Fruit fly (Drosophila melanogaster) Kc167 (cell line): ENCODE data around the gene CG10348.

Experiments used
- Myc ChIP-seq: fragments of >200 bp; optimal IDR thresholded peaks from 2 replicates; lab custom pipeline; 2017; ENCODE audit warnings: missing external identifiers
- Sin3A ChIP-seq: fragments of >200 bp; optimal IDR thresholded peaks from 2 replicates; lab custom pipeline; 2018; ENCODE audit warnings: missing external identifiers
- h ChIP-seq: fragments of >200 bp; optimal IDR thresholded peaks from 3 replicates; lab custom pipeline; 2018; ENCODE audit warnings: missing external identifiers
- insv ChIP-seq: fragments of >200 bp; optimal IDR thresholded peaks from 3 replicates; lab custom pipeline; 2018; ENCODE audit warnings: missing external identifiers
- psq ChIP-seq: fragments of >200 bp; optimal IDR thresholded peaks from 2 replicates; lab custom pipeline; 2017; ENCODE audit warnings: missing external identifiers
- ttk ChIP-seq: sonication (Bioruptor generic); optimal IDR thresholded peaks from 2 replicates; lab custom pipeline; 2017; ENCODE audit warnings: missing external identifiers

The CG10348 gene

DNA sequence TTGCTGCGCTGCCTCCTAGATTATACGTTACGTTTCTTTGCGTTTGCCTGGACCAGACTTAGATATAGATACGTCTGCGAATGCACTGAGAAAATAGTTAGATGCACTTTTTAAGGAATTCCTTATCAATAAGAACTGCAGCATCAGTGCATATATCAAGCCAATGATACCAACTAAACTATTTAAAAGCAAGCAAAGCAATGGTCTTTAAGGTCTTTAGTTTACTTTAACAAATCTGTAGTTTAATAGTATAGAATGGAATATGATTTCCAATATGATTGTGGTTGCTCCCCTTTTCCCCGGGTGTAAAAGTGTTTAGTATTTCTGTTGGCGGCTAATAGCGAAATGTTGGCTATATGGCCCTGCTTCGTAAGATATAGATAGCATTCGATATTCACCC lies 14.4 kb upstream of the CG10348 start:
- TF ChIP-seq Myc (lab: Kevin White, UChicago): no peak
- TF ChIP-seq insv (lab: Kevin White, UChicago): no peak
- TF ChIP-seq psq (lab: Kevin White, UChicago): no peak
- no peak for TF ChIP-seq Sin3A (lab: Kevin White, UChicago)
- no peak for TF ChIP-seq h (lab: Kevin White, UChicago)
- no peak for TF ChIP-seq ttk

DNA sequence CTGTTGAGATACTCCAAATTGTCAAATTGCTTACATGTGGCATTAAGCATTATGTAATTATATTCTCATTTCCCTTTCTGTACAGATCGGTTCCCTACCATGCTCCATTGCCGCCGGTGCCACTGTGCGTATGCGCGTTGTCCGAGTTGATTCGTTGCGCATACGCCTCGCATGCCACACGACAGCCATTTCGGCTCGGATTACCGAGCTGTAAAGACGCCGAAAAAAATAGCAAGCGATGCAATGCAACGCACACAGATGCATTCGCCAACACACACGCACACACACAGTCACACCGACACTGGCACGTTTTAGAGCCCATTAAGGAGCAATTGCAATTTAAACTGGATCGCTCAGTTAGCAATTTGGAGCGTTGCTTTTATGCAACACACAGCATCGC lies 13.1 kb upstream of the CG10348 start:
- TF ChIP-seq Myc (lab: Kevin White, UChicago): no peak
- TF ChIP-seq ttk: no peak
- no peak for TF ChIP-seq insv (lab: Kevin White, UChicago)
- TF ChIP-seq h (lab: Kevin White, UChicago): no peak
- TF ChIP-seq psq (lab: Kevin White, UChicago): no peak
- TF ChIP-seq Sin3A (lab: Kevin White, UChicago): no peak

DNA sequence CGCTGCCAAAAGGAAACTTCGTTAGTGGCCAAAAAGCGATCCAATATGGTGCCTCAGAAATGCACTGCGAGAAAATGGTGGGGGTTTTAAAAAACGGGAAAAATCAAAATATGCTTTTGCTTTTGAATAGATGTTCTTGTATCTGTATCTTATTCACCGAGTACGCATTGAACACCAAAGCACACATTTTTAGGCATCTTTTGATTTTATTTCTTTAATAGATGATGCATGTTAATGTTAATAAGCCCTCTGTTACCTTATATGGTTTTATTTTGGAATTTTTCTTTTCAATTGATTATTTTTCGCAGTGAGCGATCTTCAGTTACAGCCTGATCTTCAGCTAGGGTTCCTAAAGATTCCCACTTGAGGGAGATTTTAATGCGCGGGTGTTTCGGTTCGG lies 11.6 kb upstream of the CG10348 start:
- TF ChIP-seq insv (lab: Kevin White, UChicago) (no peak), Myc (lab: Kevin White, UChicago) (no peak), Sin3A (lab: Kevin White, UChicago) (no peak), h (lab: Kevin White, UChicago) (no peak), ttk (no peak), psq (lab: Kevin White, UChicago) (no peak)

DNA sequence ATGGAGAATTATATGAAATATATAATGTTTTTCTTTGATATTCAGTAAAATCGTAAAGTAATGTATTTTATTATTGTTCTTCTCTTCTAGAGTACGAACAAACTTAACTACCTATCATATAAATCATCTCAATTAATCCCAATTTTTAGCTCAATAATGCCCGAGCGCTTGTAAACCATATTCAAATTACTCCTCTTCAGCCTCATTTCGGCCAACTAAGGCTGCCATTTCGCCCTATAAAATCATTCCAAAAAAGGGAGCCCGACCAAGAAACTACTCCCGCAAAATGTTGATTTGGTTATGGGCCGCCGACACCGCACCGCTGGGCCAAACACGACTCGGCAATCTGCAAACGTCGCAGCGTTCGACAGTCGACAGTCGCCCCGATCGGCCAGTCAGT lies 10.4 kb upstream of the CG10348 start:
- TF ChIP-seq Myc (lab: Kevin White, UChicago) (no peak), Sin3A (lab: Kevin White, UChicago) (no peak), psq (lab: Kevin White, UChicago) (no peak), h (lab: Kevin White, UChicago) (no peak), insv (lab: Kevin White, UChicago) (no peak), ttk (no peak)

DNA sequence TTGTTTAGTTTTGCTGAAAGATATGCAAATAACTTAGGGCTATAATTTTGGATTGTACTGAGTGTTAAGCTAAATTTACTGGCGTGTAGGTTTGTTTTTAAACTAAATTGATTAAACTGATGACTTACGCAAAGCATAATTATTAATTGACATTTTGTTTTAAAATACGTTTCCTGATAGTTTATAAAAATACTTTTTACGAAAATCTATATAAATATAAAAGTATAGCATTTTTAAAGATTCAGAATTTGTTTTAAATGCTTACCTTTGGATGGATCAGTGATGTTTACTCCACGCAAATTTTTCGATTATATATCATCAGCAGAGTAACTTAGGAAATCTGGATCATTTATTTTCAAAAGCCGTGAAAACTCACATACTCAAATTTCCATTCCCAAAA lies 7.7 kb upstream of the CG10348 start, which contains the start of the genes CG42752 and CG15167:
Gene CG42752, minus strand, starts transcription at position 101 of the 400 bp plus-strand sequence.
Gene CG15167, plus strand, starts transcription at position 349 of the 400 bp plus-strand sequence.
- TF ChIP-seq Sin3A (lab: Kevin White, UChicago) (no peak), insv (lab: Kevin White, UChicago) (no peak), psq (lab: Kevin White, UChicago) (no peak), ttk (no peak), h (lab: Kevin White, UChicago) (no peak), Myc (lab: Kevin White, UChicago) (no peak)

DNA sequence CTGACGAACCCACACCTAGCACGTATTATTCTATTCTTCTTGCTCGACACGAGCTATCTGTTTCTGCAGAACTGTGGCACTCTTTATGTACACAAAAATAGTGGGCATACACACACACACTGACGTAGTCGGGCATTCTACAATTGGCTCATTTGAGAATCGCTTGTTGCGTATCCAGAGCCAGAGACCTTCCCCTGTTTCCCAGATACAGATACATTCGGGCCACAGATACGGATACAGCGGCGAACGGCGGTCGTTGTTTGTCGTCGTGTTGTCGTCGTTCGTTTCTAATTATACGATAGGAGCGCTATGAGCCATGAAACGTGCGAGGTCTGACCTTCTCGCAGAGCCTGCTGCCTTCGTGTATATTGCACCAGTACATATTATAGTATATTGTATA lies 4.9 kb upstream of the CG10348 start:
- TF ChIP-seq insv (lab: Kevin White, UChicago) (no peak), Sin3A (lab: Kevin White, UChicago) (no peak), h (lab: Kevin White, UChicago) (no peak), ttk (no peak), Myc (lab: Kevin White, UChicago) (no peak), psq (lab: Kevin White, UChicago) (no peak)

DNA sequence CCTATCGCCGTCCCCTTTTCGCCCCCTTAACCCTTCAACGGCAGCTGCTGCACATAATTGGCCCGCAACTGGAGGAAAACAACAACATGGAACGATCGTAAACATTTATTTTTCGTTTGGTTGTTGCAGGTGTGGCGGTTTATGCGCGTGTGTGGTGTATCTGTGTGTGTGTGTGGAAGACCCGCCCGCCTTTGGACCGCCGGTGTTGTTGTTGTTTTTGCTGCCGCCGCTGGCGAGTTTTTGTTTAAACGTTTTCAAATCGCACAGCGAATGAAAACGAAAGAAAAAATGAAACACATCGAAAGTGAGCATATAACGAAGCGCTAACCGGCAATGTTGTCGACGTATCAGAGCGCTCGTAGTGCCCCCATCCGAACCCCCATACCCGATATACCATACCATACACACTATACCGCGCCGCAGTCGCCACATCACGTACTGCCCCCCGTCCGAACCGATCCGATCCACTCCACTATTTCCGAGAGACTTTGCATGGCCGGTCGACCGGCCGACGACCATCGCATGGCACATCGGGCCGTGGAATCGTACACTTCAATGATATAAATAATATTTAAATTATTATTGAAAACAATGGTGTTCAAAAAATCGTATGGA lies 3.3 kb upstream of the CG10348 start:
- TF ChIP-seq h (lab: Kevin White, UChicago) (no peak), psq (lab: Kevin White, UChicago) (no peak), Myc (lab: Kevin White, UChicago) (no peak), insv (lab: Kevin White, UChicago) (no peak), ttk (no peak), Sin3A (lab: Kevin White, UChicago) (no peak)

DNA sequence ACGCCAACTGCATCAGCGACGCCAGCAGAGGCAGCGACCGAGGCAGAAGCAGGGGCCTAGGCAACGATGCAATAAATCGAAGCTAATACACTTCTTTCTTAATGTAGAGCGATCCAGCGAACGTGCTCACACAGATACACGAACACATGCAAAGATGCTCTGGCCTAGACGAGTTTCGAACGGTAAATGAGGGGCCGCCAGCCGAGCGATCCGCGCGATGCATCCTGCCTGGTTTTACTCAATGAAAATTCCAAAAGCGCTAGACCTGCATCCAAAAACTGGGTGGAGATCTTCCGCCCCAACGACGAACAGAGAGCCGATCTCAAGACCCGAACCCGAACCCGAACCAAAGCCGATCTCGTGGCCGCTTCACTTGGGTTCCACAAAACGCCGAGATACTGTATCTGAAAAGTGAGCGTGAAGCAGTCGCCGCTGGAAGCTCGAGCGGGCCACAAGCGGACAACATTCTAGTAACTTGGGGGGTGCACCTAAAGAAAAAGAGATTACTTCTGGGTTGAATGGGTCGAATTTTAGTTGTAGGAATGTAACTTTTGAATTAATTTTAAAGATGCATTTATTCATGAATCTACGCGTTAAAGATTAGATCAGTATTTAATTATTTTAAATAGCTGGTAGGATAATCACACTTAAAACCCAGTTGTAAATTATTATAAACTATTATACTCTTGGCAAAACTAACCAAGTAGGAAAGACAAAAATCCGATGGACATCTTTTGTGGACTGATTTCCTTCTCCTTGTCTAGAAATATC lies 621 bp upstream of the CG10348 start:
- no peak for TF ChIP-seq Myc (lab: Kevin White, UChicago)
- no peak for TF ChIP-seq h (lab: Kevin White, UChicago)
- no peak for TF ChIP-seq ttk
- no peak for TF ChIP-seq insv (lab: Kevin White, UChicago)
- no peak for TF ChIP-seq Sin3A (lab: Kevin White, UChicago)
- TF ChIP-seq psq (lab: Kevin White, UChicago): no peak

DNA sequence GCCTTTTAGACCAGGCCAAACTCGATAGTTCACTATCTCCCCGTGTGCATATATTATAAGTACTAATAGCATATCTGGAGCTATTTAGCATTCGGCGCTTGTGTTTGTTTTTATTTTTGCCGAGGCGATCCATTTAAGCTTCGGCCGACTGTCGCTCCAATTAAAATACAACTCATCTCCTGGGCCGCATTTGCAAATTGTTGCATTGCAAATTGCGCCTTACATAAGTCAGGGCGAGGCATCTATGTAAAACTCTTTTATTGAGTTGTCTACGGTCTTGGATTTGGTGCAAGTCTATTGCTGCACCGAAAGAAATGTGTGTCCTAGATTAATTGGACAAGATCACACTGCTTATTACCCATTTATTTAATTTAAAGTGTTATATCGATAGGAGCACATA lies 4.3 kb downstream of the CG10348 start:
- TF ChIP-seq Myc (lab: Kevin White, UChicago) (no peak), Sin3A (lab: Kevin White, UChicago) (no peak), ttk (no peak), insv (lab: Kevin White, UChicago) (no peak), psq (lab: Kevin White, UChicago) (no peak), h (lab: Kevin White, UChicago) (no peak)

DNA sequence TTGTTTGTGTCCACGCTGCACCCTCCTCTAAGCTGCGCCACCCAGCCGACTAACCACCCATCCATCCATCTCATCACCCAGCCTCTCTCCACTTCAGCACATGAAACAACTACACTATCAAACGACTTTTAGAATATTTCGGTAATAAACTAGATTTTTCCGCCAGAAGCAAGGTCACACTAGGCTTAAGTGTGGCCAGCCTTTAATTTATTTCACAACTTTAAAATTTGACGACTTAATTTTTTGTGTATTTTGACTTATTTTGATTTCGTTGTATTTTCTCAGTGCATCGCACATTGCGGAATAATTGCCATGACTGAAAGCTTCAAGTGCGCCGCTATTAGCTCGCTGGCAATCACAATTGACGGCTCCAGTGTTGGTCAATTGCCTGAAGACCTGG lies 7.5 kb downstream of the CG10348 start:
- TF ChIP-seq Myc (lab: Kevin White, UChicago) (no peak), Sin3A (lab: Kevin White, UChicago) (no peak), h (lab: Kevin White, UChicago) (no peak), insv (lab: Kevin White, UChicago) (no peak), ttk (no peak), psq (lab: Kevin White, UChicago) (no peak)

DNA sequence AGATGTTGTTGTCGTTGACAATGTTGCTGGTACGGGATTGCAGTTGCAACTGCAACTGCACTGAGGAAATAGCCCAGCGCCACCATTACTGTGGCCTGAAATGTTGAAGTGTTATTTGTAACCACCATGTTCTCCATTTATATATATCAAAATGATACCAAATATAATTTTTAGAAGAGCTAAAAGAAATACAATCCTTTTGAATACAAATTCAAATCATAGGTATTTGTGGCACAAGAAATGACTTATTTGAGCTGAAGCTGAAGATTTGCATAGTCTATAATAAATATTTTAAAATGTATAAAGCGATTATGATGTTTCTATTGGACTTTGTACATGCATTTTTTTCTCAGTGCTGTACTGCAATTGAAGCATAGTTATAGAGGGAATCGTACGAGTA lies 12.7 kb downstream of the CG10348 start:
- TF ChIP-seq insv (lab: Kevin White, UChicago) (no peak), ttk (no peak), Sin3A (lab: Kevin White, UChicago) (no peak), h (lab: Kevin White, UChicago) (no peak), psq (lab: Kevin White, UChicago) (no peak), Myc (lab: Kevin White, UChicago) (no peak)
